Worm (Caenorhabditis elegans): Measurements from ENCODE around the gene ell-1.

DNA sequence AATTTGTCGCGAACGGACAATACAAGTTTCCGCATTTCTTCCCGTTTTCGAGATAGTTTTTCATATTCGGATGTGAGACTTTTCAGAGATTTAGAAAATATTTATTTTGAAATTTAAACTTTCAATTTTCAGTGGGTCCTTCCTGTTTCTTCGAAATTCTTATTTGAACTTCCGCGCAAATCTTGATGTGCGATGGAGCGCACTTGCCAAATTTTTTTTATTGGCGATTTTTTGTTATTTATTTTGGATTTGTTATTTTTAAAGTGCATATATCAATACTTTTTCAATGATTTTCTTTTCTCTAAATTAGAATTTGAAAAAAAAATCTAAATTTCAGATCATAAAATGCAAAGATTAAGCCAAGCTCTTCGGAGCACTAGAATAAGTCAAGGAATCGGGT, 36.9 kb upstream of the ell-1 start, which contains the start of gene sars-2:
- TF ChIP-seq med-1 (GFP tag; optimal IDR thresholded peaks at IDR 0.05; ENCODE audit: insufficient read depth): no peak
- TF ChIP-seq flt-1 (GFP tag; IDR thresholded peaks at IDR 0.05): no peak
- TF ChIP-seq ref-1 (GFP tag; conservative IDR thresholded peaks at IDR 0.05): no peak
- TF ChIP-seq cog-1 (tag; optimal IDR thresholded peaks at IDR 0.05): no peak
- TF ChIP-seq klf-2 (GFP tag; conservative IDR thresholded peaks at IDR 0.05): no peak
- TF ChIP-seq tab-1 (GFP tag; IDR thresholded peaks at IDR 0.05): no peak
- no peak for TF ChIP-seq ztf-23 (GFP tag; IDR thresholded peaks at IDR 0.05)
- TF ChIP-seq ztf-29 (GFP tag; IDR thresholded peaks at IDR 0.05): no peak
- TF ChIP-seq T22C8.4 (GFP tag; IDR thresholded peaks at IDR 0.05): no peak
